Worm (Caenorhabditis elegans): ENCODE measurements around the gene nhr-249.

DNA sequence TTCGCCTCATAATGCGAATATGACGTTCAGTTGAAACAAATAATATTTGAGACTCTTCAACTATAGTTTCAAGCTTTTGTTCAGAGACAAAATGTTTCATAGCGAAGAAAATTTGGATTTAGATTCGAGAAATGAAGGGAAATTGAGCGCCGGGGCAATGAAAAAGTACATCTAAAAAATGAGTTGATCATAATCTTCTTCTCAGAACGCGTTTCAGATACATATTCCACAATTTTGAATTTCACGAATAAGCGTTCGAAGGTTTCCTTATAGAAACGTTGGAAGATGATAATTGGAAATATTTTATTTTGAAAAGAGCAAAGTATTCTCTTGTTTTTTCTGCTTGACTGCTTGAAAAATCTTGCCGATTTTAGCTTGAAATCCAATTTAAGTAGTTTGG is 2.1 kb downstream of the nhr-249 start, which contains the start of gene ZK381.8:
- no peak for TF ChIP-seq ref-1 (GFP tag; conservative IDR thresholded peaks at IDR 0.05)
- no peak for TF ChIP-seq tab-1 (GFP tag; IDR thresholded peaks at IDR 0.05)
- TF ChIP-seq med-1 (GFP tag; optimal IDR thresholded peaks at IDR 0.05; ENCODE audit: insufficient read depth), result no peak
- TF ChIP-seq ztf-23 (GFP tag; IDR thresholded peaks at IDR 0.05), result no peak
- TF ChIP-seq ztf-29 (GFP tag; IDR thresholded peaks at IDR 0.05), result no peak
- no peak for TF ChIP-seq flt-1 (GFP tag; IDR thresholded peaks at IDR 0.05)
- no peak for TF ChIP-seq klf-2 (GFP tag; conservative IDR thresholded peaks at IDR 0.05)

All from whole organism, midembryonic.